Worm (Caenorhabditis elegans) whole organism, L4 larva: ENCODE measurements around the gene npr-5.
A peak's percentile ranks its signal among the peaks of the same experiment; 100 is the strongest.

ENCODE experiments used
- F10B5.3 ChIP-seq: sonication (generic microtip); optimal IDR thresholded peaks from 2 replicates; lab custom pipeline; 2016; ENCODE audit warnings: mild to moderate bottlenecking, missing genetic modification characterization, missing compliant biosample characterization
- aha-1 ChIP-seq: fragments of 150-350 bp; peaks from one replicate; lab custom pipeline; 2014; ENCODE audit warnings: missing biosample characterization, missing genetic modification characterization
- attf-4 ChIP-seq: sonication (generic microtip); optimal IDR thresholded peaks from 3 replicates; lab custom pipeline; 2017; ENCODE audit warnings: missing biosample characterization, missing genetic modification characterization
- fkh-10 ChIP-seq: fragments of 150-350 bp; optimal IDR thresholded peaks from 2 replicates; lab custom pipeline; 2014; ENCODE audit warnings: missing biosample characterization, missing genetic modification reagents, missing genetic modification characterization
- lin-38 ChIP-seq: fragments of 200-800 bp; sonication (Bioruptor generic); IDR thresholded peaks from 2 replicates; pipeline ENCODE4 v1.3.6; 2022; ENCODE audit warnings: missing genetic modification reagents, missing genetic modification characterization, missing compliant biosample characterization
- lsy-2 ChIP-seq, 2 experiments: fragments of 150-350 bp in 1 of 2; sonication (generic microtip) in 1 of 2; optimal IDR thresholded peaks; 2 replicates each; lab custom pipeline; 2014 to 2017; ENCODE audit warnings: missing biosample characterization in 2 of 2, missing genetic modification characterization in 2 of 2
- madf-5 ChIP-seq, 2 experiments: fragments of 200-800 bp; sonication (Bioruptor generic); IDR thresholded peaks; 2 replicates each; pipeline ENCODE4 v1.3.6; 2022; ENCODE audit warnings: missing compliant biosample characterization in 2 of 2, missing genetic modification characterization in 2 of 2
- mep-1 ChIP-seq: fragments of 150-350 bp; sonication (generic microtip); optimal IDR thresholded peaks from 3 replicates; lab custom pipeline; 2014; ENCODE audit warnings: missing biosample characterization, missing genetic modification characterization
- nhr-10 ChIP-seq: fragments of 150-350 bp; optimal IDR thresholded peaks from 2 replicates; lab custom pipeline; 2014; ENCODE audit warnings: missing biosample characterization, missing genetic modification characterization
- pqm-1 ChIP-seq: sonication (generic microtip); optimal IDR thresholded peaks from 2 replicates; lab custom pipeline; 2017; ENCODE audit warnings: missing biosample characterization, missing genetic modification characterization
- unc-62 ChIP-seq, 3 experiments: fragments of 150-350 bp in 1 of 3; sonication (generic microtip); optimal IDR thresholded peaks in 2 of 3; peaks in 1 of 3; 1 replicate in 1 of 3; 2 replicates in 2 of 3; lab custom pipeline; 2014 to 2017; ENCODE audit warnings: missing biosample characterization in 3 of 3, missing genetic modification characterization in 3 of 3, missing genetic modification reagents in 3 of 3, missing genotype in 1 of 3
- zag-1 ChIP-seq: fragments of 150-350 bp; optimal IDR thresholded peaks from 2 replicates; lab custom pipeline; 2014; ENCODE audit warnings: missing biosample characterization, missing genetic modification characterization

DNA sequence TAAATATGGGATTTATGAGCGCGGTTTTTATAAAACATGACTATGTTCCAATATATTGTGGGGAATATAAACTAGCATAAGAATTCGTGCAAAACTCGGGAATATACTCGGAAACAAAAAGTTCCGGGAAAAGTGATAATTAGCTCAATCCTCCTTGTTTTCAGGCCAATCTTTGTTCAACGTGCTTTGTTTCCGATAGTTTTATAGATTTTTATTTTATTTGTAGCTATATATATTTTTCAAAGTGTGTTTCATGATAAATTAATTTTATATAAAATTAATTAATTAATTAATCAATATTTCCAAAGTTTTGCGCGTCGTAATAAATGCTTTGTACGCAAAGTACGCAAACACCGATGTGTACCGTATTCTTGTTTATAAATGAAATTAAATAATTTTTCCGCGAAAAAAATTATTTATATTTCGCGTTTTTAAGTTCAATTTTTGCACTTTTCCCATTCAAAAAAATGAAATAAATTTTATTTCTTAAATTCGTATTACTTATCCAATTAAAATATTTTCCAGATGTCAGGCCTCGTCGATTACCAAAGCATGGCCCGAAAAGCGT is 16.0 kb upstream of the npr-5 start, which contains the start of gene F33E11.2:
- TF ChIP-seq aha-1 (tag; lab: Kevin White, UChicago) (no peak), madf-5 (GFP tag; IDR thresholded peaks at IDR 0.05; lab: Robert Waterston, UW) (no peak), mep-1 (tag; lab: Kevin White, UChicago) (no peak), lsy-2 (tag; optimal IDR thresholded peaks at IDR 0.05; lab: Kevin White, UChicago) (no peak), zag-1 (no peak), lin-38 (no peak), pqm-1 (tag; lab: Kevin White, UChicago) (no peak), F10B5.3 (no peak), fkh-10 (GFP tag; lab: Kevin White, UChicago) (no peak), attf-4 (tag; lab: Kevin White, UChicago) (no peak), nhr-10 (tag; lab: Kevin White, UChicago) (no peak), unc-62 (GFP tag; optimal IDR thresholded peaks at IDR 0.05 in 1 of 2; lab: Kevin White, UChicago) (peak in 1 of 2 experiments; percentile 91), unc-62 (tag; optimal IDR thresholded peaks at IDR 0.05; lab: Kevin White, UChicago) (no peak)
